Fruit fly (Drosophila melanogaster): ENCODE measurements around the gene Spg7.

- TF ChIP-seq Hr78 (GFP tag; optimal IDR thresholded peaks at IDR 0.05) (no peak), OdsH (GFP tag; optimal IDR thresholded peaks at IDR 0.05) (no peak), usp (GFP tag; optimal IDR thresholded peaks at IDR 0.05) (no peak)
These were observed 44.1 kb upstream of the Spg7 start for dm6 chrX:2742067-2742466.

All from whole organism, wandering third instar larva.